Worm (Caenorhabditis elegans): ENCODE measurements around the gene pcp-4.

Gene pcp-4

ce11 chrV:19827481-19827880, 3.3 kb downstream of the pcp-4 start:
- TF ChIP-seq egl-27 (tag; optimal IDR thresholded peaks at IDR 0.05) (no peak), mbf-1 (tag; optimal IDR thresholded peaks at IDR 0.05) (no peak), nhr-12 (tag; optimal IDR thresholded peaks at IDR 0.05) (no peak), sma-9 (GFP tag; optimal IDR thresholded peaks at IDR 0.05) (no peak), sma-9 (tag; optimal IDR thresholded peaks at IDR 0.05) (no peak)

ce11 chrV:19822093-19822492, 8.7 kb downstream of the pcp-4 start, which contains the start of gene Y116F11B.17:
Y116F11B.17 (minus strand) TSS chrV:19822193.
- TF ChIP-seq sma-9 (GFP tag; optimal IDR thresholded peaks at IDR 0.05) (no peak), sma-9 (tag; optimal IDR thresholded peaks at IDR 0.05) (no peak), lin-13 (GFP tag; optimal IDR thresholded peaks at IDR 0.05) (no peak), zag-1 (tag; optimal IDR thresholded peaks at IDR 0.05) (no peak), fos-1 (tag; optimal IDR thresholded peaks at IDR 0.05) (no peak), gmeb-1 (tag; optimal IDR thresholded peaks at IDR 0.05) (no peak), nhr-10 (tag; optimal IDR thresholded peaks at IDR 0.05) (no peak), C34F6.9 (tag; optimal IDR thresholded peaks at IDR 0.05) (no peak)

ce11 chrV:19820178-19820577, 10.6 kb downstream of the pcp-4 start:
- no peak for TF ChIP-seq egl-27 (tag; optimal IDR thresholded peaks at IDR 0.05)
- TF ChIP-seq mbf-1 (tag; optimal IDR thresholded peaks at IDR 0.05), result no peak
- no peak for TF ChIP-seq aly-2 (tag; optimal IDR thresholded peaks at IDR 0.05)
- TF ChIP-seq nhr-129 (tag; optimal IDR thresholded peaks at IDR 0.05), result no peak
- no peak for TF ChIP-seq nhr-10 (tag; optimal IDR thresholded peaks at IDR 0.05)
- TF ChIP-seq ztf-11 (tag; optimal IDR thresholded peaks at IDR 0.05), result no peak
- no peak for TF ChIP-seq sma-3 (GFP tag; optimal IDR thresholded peaks at IDR 0.05)
- no peak for TF ChIP-seq nhr-25 (tag; optimal IDR thresholded peaks at IDR 0.05)
- no peak for TF ChIP-seq Y55F3AM.14 (GFP tag; optimal IDR thresholded peaks at IDR 0.05)
- TF ChIP-seq unc-39 (tag; optimal IDR thresholded peaks at IDR 0.05), result no peak
- TF ChIP-seq nhr-77 (tag; optimal IDR thresholded peaks at IDR 0.05), result no peak
- no peak for TF ChIP-seq alr-1 (tag; optimal IDR thresholded peaks at IDR 0.05)
- TF ChIP-seq ceh-16 (tag; optimal IDR thresholded peaks at IDR 0.05), result no peak
- TF ChIP-seq skn-1 (tag; optimal IDR thresholded peaks at IDR 0.05), result no peak
- no peak for TF ChIP-seq blmp-1 (tag; optimal IDR thresholded peaks at IDR 0.05; ENCODE audit: insufficient read depth)
- no peak for TF ChIP-seq peb-1 (tag; optimal IDR thresholded peaks at IDR 0.05)
- no peak for TF ChIP-seq sma-9 (GFP tag; optimal IDR thresholded peaks at IDR 0.05)
- TF ChIP-seq sma-9 (tag; optimal IDR thresholded peaks at IDR 0.05), result no peak
- TF ChIP-seq ztf-4 (tag; optimal IDR thresholded peaks at IDR 0.05), result no peak

- TF ChIP-seq ztf-1 (GFP tag; conservative IDR thresholded peaks at IDR 0.05) (no peak), gmeb-1 (tag; optimal IDR thresholded peaks at IDR 0.05) (no peak), nhr-25 (tag; optimal IDR thresholded peaks at IDR 0.05) (no peak), nhr-237 (tag; optimal IDR thresholded peaks at IDR 0.05) (no peak), C34F6.9 (tag; optimal IDR thresholded peaks at IDR 0.05) (no peak), skn-1 (tag; optimal IDR thresholded peaks at IDR 0.05) (no peak), elt-3 (tag; optimal IDR thresholded peaks at IDR 0.05) (no peak), ceh-16 (tag; optimal IDR thresholded peaks at IDR 0.05) (no peak), mbf-1 (tag; optimal IDR thresholded peaks at IDR 0.05) (no peak), nhr-11 (tag; optimal IDR thresholded peaks at IDR 0.05) (no peak), dmd-4 (tag; optimal IDR thresholded peaks at IDR 0.05) (no peak), nhr-77 (tag; optimal IDR thresholded peaks at IDR 0.05) (no peak), crh-2 (tag; optimal IDR thresholded peaks at IDR 0.05) (no peak), ceh-82 (tag; optimal IDR thresholded peaks at IDR 0.05) (no peak), elt-1 (tag; optimal IDR thresholded peaks at IDR 0.05) (no peak), nhr-12 (tag; optimal IDR thresholded peaks at IDR 0.05) (no peak), zag-1 (tag; optimal IDR thresholded peaks at IDR 0.05) (no peak)
Measured at ce11 chrV:19814833-19815232, 16.0 kb downstream of the pcp-4 start, which contains the start of gene daf-28. daf-28 (plus strand) TSS chrV:19815133.

- TF ChIP-seq ztf-4 (tag; optimal IDR thresholded peaks at IDR 0.05), result no peak
Measured at ce11 chrV:19805548-19805947, 25.3 kb downstream of the pcp-4 start.

DNA sequence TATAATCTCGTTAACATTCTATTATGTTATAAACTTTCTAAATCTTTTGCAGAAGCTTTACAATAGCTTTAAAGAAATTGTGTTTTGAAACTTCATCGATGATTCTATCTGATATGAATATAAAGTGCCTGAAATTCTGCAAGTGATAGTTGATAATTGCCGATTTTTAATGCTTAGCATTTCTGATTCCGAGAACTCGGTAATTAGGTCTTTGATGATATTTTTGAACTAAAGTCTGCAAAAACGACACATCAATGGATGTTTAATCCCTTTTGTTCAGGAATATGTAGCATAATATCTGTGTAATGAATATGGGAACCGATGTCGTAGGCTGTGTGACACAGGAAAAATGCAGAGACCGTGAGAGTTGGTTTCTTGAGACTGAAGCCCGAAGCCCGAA, 28.0 kb downstream of the pcp-4 start:
- TF ChIP-seq ceh-82 (tag; optimal IDR thresholded peaks at IDR 0.05) (no peak), lsy-2 (tag; optimal IDR thresholded peaks at IDR 0.05) (no peak)

Measured in whole organism, L2 larva.